Worm (Caenorhabditis elegans) whole organism, midembryonic: Measurements from ENCODE around the gene F57G12.2.

Experiments used
- T22C8.4 ChIP-seq: fragments of 200-800 bp; sonication (Bioruptor generic); IDR thresholded peaks from 2 replicates; pipeline ENCODE4 v1.3.6; 2022; ENCODE audit warnings: missing genetic modification characterization, missing compliant biosample characterization
- cog-1 ChIP-seq: sonication (generic microtip); optimal IDR thresholded peaks from 2 replicates; lab custom pipeline; 2016; ENCODE audit warnings: missing genetic modification characterization, missing compliant biosample characterization
- flt-1 ChIP-seq: fragments of 200-800 bp; sonication (Bioruptor generic); IDR thresholded peaks from 2 replicates; pipeline ENCODE4 v1.3.6; 2022; ENCODE audit warnings: missing genetic modification characterization, missing compliant biosample characterization
- med-1 ChIP-seq: sonication (generic microtip); optimal IDR thresholded peaks from 2 replicates; lab custom pipeline; 2017; ENCODE audit warnings: missing genetic modification characterization, mild to moderate bottlenecking, missing compliant biosample characterization, antibody characterized with exemption, missing genetic modification reagents; ENCODE audit not compliant: insufficient read depth
- ref-1 ChIP-seq: fragments of 200-800 bp; sonication (Bioruptor generic); conservative IDR thresholded peaks from 2 replicates; pipeline ENCODE4 v1.3.6; 2022; ENCODE audit warnings: missing genetic modification reagents, missing genetic modification characterization, missing compliant biosample characterization
- tab-1 ChIP-seq: fragments of 200-800 bp; sonication (Bioruptor generic); IDR thresholded peaks from 2 replicates; pipeline ENCODE4 v1.3.6; 2022; ENCODE audit warnings: missing genetic modification characterization, missing compliant biosample characterization
- ztf-23 ChIP-seq: fragments of 200-800 bp; sonication (Bioruptor generic); IDR thresholded peaks from 2 replicates; pipeline ENCODE4 v1.3.6; 2022; ENCODE audit warnings: missing genetic modification reagents, missing genetic modification characterization, missing compliant biosample characterization
- ztf-29 ChIP-seq: fragments of 200-800 bp; sonication (Bioruptor generic); IDR thresholded peaks from 2 replicates; pipeline ENCODE4 v1.3.6; 2022; ENCODE audit warnings: missing genetic modification reagents, missing genetic modification characterization, missing compliant biosample characterization

- no peak for TF ChIP-seq T22C8.4
- TF ChIP-seq flt-1 (GFP tag; lab: Robert Waterston, UW): no peak
- no peak for TF ChIP-seq med-1
- no peak for TF ChIP-seq tab-1 (GFP tag; lab: Robert Waterston, UW)
- TF ChIP-seq ztf-29: no peak
- no peak for TF ChIP-seq cog-1
- TF ChIP-seq ref-1: no peak
- no peak for TF ChIP-seq ztf-23 (GFP tag; lab: Robert Waterston, UW)
Observed at ce11 chrX:12201840-12202239, 42.0 kb upstream of the F57G12.2 start.
